Fruit fly (Drosophila melanogaster) whole organism, embryonic: ENCODE results near the gene frm.

Source experiments
- CG10543 ChIP-seq: fragments of 200-800 bp; sonication (Bioruptor generic); optimal IDR thresholded peaks from 3 replicates; lab custom pipeline; 2017; ENCODE audit warnings: missing biosample characterization, mild to moderate bottlenecking, missing genetic modification characterization, moderate library complexity
- CG12391 ChIP-seq: fragments of 200-800 bp; sonication (Bioruptor generic); optimal IDR thresholded peaks from 3 replicates; lab custom pipeline; 2018; ENCODE audit warnings: missing biosample characterization, mild to moderate bottlenecking, missing genetic modification characterization, moderate library complexity
- CG14050 ChIP-seq: fragments of 200-800 bp; sonication (Bioruptor generic); IDR thresholded peaks from 3 replicates; pipeline ENCODE4 v1.3.6; 2022; ENCODE audit warnings: missing biosample characterization, missing genetic modification characterization
- CG14441 ChIP-seq: fragments of 200-800 bp; sonication (Bioruptor generic); IDR thresholded peaks from 2 replicates; pipeline ENCODE4 v1.3.6; 2022; ENCODE audit warnings: missing biosample characterization, missing genetic modification characterization
- CG14710 ChIP-seq: fragments of 200-800 bp; sonication (Bioruptor generic); optimal IDR thresholded peaks from 3 replicates; lab custom pipeline; 2019; ENCODE audit warnings: missing biosample characterization, mild to moderate bottlenecking, missing genetic modification characterization, moderate library complexity
- CG1603 ChIP-seq: fragments of 200-800 bp; sonication (Bioruptor generic); optimal IDR thresholded peaks from 2 replicates; lab custom pipeline; 2019; ENCODE audit warnings: missing biosample characterization, mild to moderate bottlenecking, missing genetic modification characterization, moderate library complexity
- CG17359 ChIP-seq: fragments of 200-800 bp; sonication (Bioruptor generic); optimal IDR thresholded peaks from 3 replicates; lab custom pipeline; 2018; ENCODE audit warnings: missing biosample characterization, mild to moderate bottlenecking, missing genetic modification characterization, moderate library complexity
- CG17568 ChIP-seq: fragments of 200-800 bp; sonication (Bioruptor generic); optimal IDR thresholded peaks from 2 replicates; lab custom pipeline; 2018; ENCODE audit warnings: missing biosample characterization, mild to moderate bottlenecking, missing genetic modification characterization, moderate library complexity
- CG17802 ChIP-seq: fragments of 200-800 bp; sonication (Bioruptor generic); optimal IDR thresholded peaks from 2 replicates; lab custom pipeline; 2018; ENCODE audit warnings: missing biosample characterization, mild to moderate bottlenecking, missing genetic modification characterization, moderate library complexity
- CG18011 ChIP-seq: fragments of 200-800 bp; sonication (Bioruptor generic); optimal IDR thresholded peaks from 2 replicates; lab custom pipeline; 2017; ENCODE audit warnings: missing biosample characterization, missing genetic modification characterization, mild to moderate bottlenecking, moderate library complexity, missing genotype
- CG2129 ChIP-seq: fragments of 200-800 bp; sonication (Bioruptor generic); IDR thresholded peaks from 2 replicates; pipeline ENCODE4 v1.3.6; 2022; ENCODE audit warnings: missing biosample characterization, missing genetic modification characterization; ENCODE audit not compliant: partially characterized antibody
- CG30403 ChIP-seq: fragments of 200-800 bp; sonication (Bioruptor generic); optimal IDR thresholded peaks from 3 replicates; lab custom pipeline; 2016; ENCODE audit warnings: missing biosample characterization, missing genetic modification characterization
- CG3065 ChIP-seq: fragments of 200-800 bp; sonication (Bioruptor generic); optimal IDR thresholded peaks from 2 replicates; lab custom pipeline; 2016; ENCODE audit warnings: missing biosample characterization, missing genetic modification characterization
- CG31224 ChIP-seq: fragments of 200-800 bp; sonication (Bioruptor generic); IDR thresholded peaks from 2 replicates; pipeline ENCODE4 v1.3.6; 2022; ENCODE audit warnings: missing biosample characterization, missing genetic modification characterization
- CG34376 ChIP-seq: fragments of 200-800 bp; sonication (Bioruptor generic); optimal IDR thresholded peaks from 2 replicates; lab custom pipeline; 2018; ENCODE audit warnings: missing biosample characterization, mild to moderate bottlenecking, missing genetic modification characterization
- CG4820 ChIP-seq: fragments of 200-800 bp; sonication (Bioruptor generic); optimal IDR thresholded peaks from 3 replicates; lab custom pipeline; 2016; ENCODE audit warnings: missing biosample characterization, missing genetic modification characterization
- CG6813 ChIP-seq: fragments of 200-800 bp; sonication (Bioruptor generic); optimal IDR thresholded peaks from 2 replicates; lab custom pipeline; 2017; ENCODE audit warnings: missing biosample characterization, missing genetic modification characterization, mild to moderate bottlenecking, moderate library complexity, missing genetic modification reagents
- CG7745 ChIP-seq: fragments of 200-800 bp; sonication (Bioruptor generic); optimal IDR thresholded peaks from 2 replicates; lab custom pipeline; 2018; ENCODE audit warnings: missing biosample characterization, mild to moderate bottlenecking, missing genetic modification characterization, moderate library complexity
- Gsc ChIP-seq: fragments of 200-800 bp; sonication (Bioruptor generic); IDR thresholded peaks from 2 replicates; pipeline ENCODE4 v1.3.6; 2022; ENCODE audit warnings: missing biosample characterization, missing genetic modification characterization
- H2.0 ChIP-seq: fragments of 200-800 bp; sonication (Bioruptor generic); IDR thresholded peaks from 2 replicates; pipeline ENCODE4 v1.3.6; 2022; ENCODE audit warnings: missing biosample characterization, missing genetic modification characterization
- HLHmδ ChIP-seq: fragments of 200-800 bp; sonication (Bioruptor generic); optimal IDR thresholded peaks from 2 replicates; lab custom pipeline; 2018; ENCODE audit warnings: missing biosample characterization, mild to moderate bottlenecking, missing genetic modification characterization, moderate library complexity
- HmgD ChIP-seq: fragments of 200-800 bp; sonication (Bioruptor generic); optimal IDR thresholded peaks from 3 replicates; lab custom pipeline; 2016; ENCODE audit warnings: missing biosample characterization, missing genetic modification characterization
- HmgZ ChIP-seq: fragments of 200-800 bp; sonication (Bioruptor generic); optimal IDR thresholded peaks from 2 replicates; lab custom pipeline; 2018; ENCODE audit warnings: missing biosample characterization, mild to moderate bottlenecking, missing genetic modification characterization
- Hr51 ChIP-seq, 2 experiments: fragments of 200-800 bp; sonication (Bioruptor generic); optimal IDR thresholded peaks; 2 replicates in 1 of 2; 3 replicates in 1 of 2; lab custom pipeline; 2016 to 2018; ENCODE audit warnings: missing biosample characterization in 2 of 2, missing genetic modification characterization in 2 of 2, mild to moderate bottlenecking in 1 of 2, moderate library complexity in 1 of 2
- Jarid2 ChIP-seq: fragments of 200-800 bp; sonication (Bioruptor generic); optimal IDR thresholded peaks from 3 replicates; lab custom pipeline; 2017; ENCODE audit warnings: mild to moderate bottlenecking, missing biosample characterization, missing genetic modification reagents, missing genetic modification characterization
- Lim3 ChIP-seq: fragments of 200-800 bp; sonication (Bioruptor generic); IDR thresholded peaks from 2 replicates; pipeline ENCODE4 v1.3.6; 2022; ENCODE audit warnings: missing biosample characterization, missing genetic modification characterization
- NC2α ChIP-seq: fragments of 200-800 bp; sonication (Bioruptor generic); optimal IDR thresholded peaks from 2 replicates; lab custom pipeline; 2016; ENCODE audit warnings: missing biosample characterization, missing genetic modification characterization
- Nf-YA ChIP-seq: fragments of 200-800 bp; sonication (Bioruptor generic); IDR thresholded peaks from 2 replicates; pipeline ENCODE4 v1.3.6; 2022; ENCODE audit warnings: missing biosample characterization, missing genetic modification characterization
- Sin3A ChIP-seq: fragments of >200 bp; optimal IDR thresholded peaks from 2 replicates; lab custom pipeline; 2018
- Xrp1 ChIP-seq: fragments of 200-800 bp; sonication (Bioruptor generic); IDR thresholded peaks from 2 replicates; pipeline ENCODE4 v1.3.6; 2022; ENCODE audit warnings: missing biosample characterization, missing genetic modification characterization
- al ChIP-seq: fragments of 200-800 bp; sonication (Bioruptor generic); IDR thresholded peaks from 2 replicates; pipeline ENCODE4 v1.3.6; 2022; ENCODE audit warnings: missing biosample characterization, missing genetic modification characterization
- ash1 ChIP-seq: fragments of 200-800 bp; sonication (Bioruptor generic); optimal IDR thresholded peaks from 2 replicates; lab custom pipeline; 2018; ENCODE audit warnings: missing biosample characterization, mild to moderate bottlenecking, missing genetic modification characterization
- bigmax ChIP-seq: fragments of 200-800 bp; sonication (Bioruptor generic); optimal IDR thresholded peaks from 2 replicates; lab custom pipeline; 2018; ENCODE audit warnings: missing biosample characterization, mild to moderate bottlenecking, missing genetic modification characterization
- caup ChIP-seq: fragments of 200-800 bp; sonication (Bioruptor generic); optimal IDR thresholded peaks from 3 replicates; lab custom pipeline; 2017; ENCODE audit warnings: missing biosample characterization, mild to moderate bottlenecking, missing genetic modification characterization, moderate library complexity; ENCODE audit not compliant: severe bottlenecking
- chinmo ChIP-seq: fragments of 200-800 bp; sonication (Bioruptor generic); IDR thresholded peaks from 4 replicates; pipeline ENCODE4 v1.3.6; 2022; ENCODE audit warnings: missing biosample characterization, missing genetic modification characterization; ENCODE audit not compliant: partially characterized antibody
- ewg ChIP-seq: fragments of 200-800 bp; sonication (Bioruptor generic); optimal IDR thresholded peaks from 3 replicates; lab custom pipeline; 2017; ENCODE audit warnings: mild to moderate bottlenecking, missing biosample characterization, missing genetic modification reagents, missing genetic modification characterization
- gt ChIP-seq: fragments of 200-800 bp; sonication (Bioruptor generic); IDR thresholded peaks from 2 replicates; pipeline ENCODE4 v1.3.6; 2022; ENCODE audit warnings: missing biosample characterization, missing genetic modification characterization
- lbe ChIP-seq: fragments of 200-800 bp; sonication (Bioruptor generic); optimal IDR thresholded peaks from 2 replicates; lab custom pipeline; 2016; ENCODE audit warnings: missing biosample characterization, mild to moderate bottlenecking, missing genetic modification characterization
- lola ChIP-seq, 3 experiments: fragments of >200 bp in 2 of 3; fragments of 200-800 bp in 1 of 3; sonication (Bioruptor generic) in 1 of 3; optimal IDR thresholded peaks; 2 replicates each; lab custom pipeline; 2017 to 2019; ENCODE audit warnings: missing biosample characterization in 3 of 3, missing genetic modification characterization in 3 of 3, mild to moderate bottlenecking in 1 of 3, moderate library complexity in 1 of 3
- nau ChIP-seq: fragments of 200-800 bp; sonication (Bioruptor generic); optimal IDR thresholded peaks from 3 replicates; lab custom pipeline; 2017; ENCODE audit warnings: missing biosample characterization, mild to moderate bottlenecking, missing genetic modification characterization, missing genetic modification reagents
- nerfin-2 ChIP-seq: fragments of 200-800 bp; sonication (Bioruptor generic); IDR thresholded peaks from 2 replicates; pipeline ENCODE4 v1.3.6; 2022; ENCODE audit warnings: missing biosample characterization, missing genetic modification characterization; ENCODE audit not compliant: partially characterized antibody
- oc ChIP-seq: fragments of 200-800 bp; sonication (Bioruptor generic); optimal IDR thresholded peaks from 2 replicates; lab custom pipeline; 2018; ENCODE audit warnings: missing biosample characterization, mild to moderate bottlenecking, missing genetic modification characterization, moderate library complexity
- odd ChIP-seq: fragments of 200-800 bp; sonication (Bioruptor generic); optimal IDR thresholded peaks from 2 replicates; lab custom pipeline; 2017; ENCODE audit warnings: missing biosample characterization, mild to moderate bottlenecking, missing genetic modification characterization
- phol ChIP-seq: fragments of 200-800 bp; sonication (Bioruptor generic); optimal IDR thresholded peaks from 3 replicates; lab custom pipeline; 2018; ENCODE audit warnings: missing biosample characterization, mild to moderate bottlenecking, missing genetic modification characterization, moderate library complexity
- pita ChIP-seq: fragments of 200-800 bp; sonication (Bioruptor generic); optimal IDR thresholded peaks from 2 replicates; lab custom pipeline; 2017; ENCODE audit warnings: missing biosample characterization, mild to moderate bottlenecking, missing genetic modification characterization
- shn ChIP-seq: fragments of 200-800 bp; sonication (Bioruptor generic); optimal IDR thresholded peaks from 3 replicates; lab custom pipeline; 2016; ENCODE audit warnings: missing biosample characterization, missing genetic modification characterization
- sr ChIP-seq: fragments of 200-800 bp; sonication (Bioruptor generic); IDR thresholded peaks from 3 replicates; pipeline ENCODE4 v1.3.6; 2022; ENCODE audit warnings: missing biosample characterization, missing genetic modification characterization
- ttk ChIP-seq: fragments of 200-800 bp; sonication (Bioruptor generic); IDR thresholded peaks from 2 replicates; pipeline ENCODE4 v2.1.2; 2022; ENCODE audit warnings: missing biosample characterization, missing genetic modification characterization
- wek ChIP-seq: fragments of 200-800 bp; sonication (Bioruptor generic); optimal IDR thresholded peaks from 3 replicates; lab custom pipeline; 2018; ENCODE audit warnings: missing biosample characterization, mild to moderate bottlenecking, missing genetic modification characterization, moderate library complexity
- zf30C ChIP-seq: fragments of 200-800 bp; sonication (Bioruptor generic); optimal IDR thresholded peaks from 3 replicates; lab custom pipeline; 2018; ENCODE audit warnings: missing biosample characterization, mild to moderate bottlenecking, missing genetic modification characterization

Gene frm

DNA sequence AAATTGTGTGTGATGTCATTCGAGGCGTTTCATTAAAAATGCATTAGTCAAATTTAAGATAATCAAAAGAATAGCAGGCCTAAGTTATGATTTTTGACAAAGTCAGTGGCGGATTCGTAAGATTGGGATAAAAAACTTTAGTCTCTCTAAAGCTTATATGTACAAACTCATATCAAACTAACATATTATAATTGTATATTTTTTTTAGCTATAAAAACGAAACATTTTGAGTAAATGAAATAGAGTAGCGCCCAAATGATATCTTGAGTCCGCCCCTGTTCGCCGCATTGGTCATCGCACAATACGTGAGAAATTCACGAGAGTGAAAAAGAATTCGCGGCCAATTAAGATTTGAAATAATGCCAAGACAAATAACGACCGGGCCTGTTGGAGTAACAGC, 3.4 kb upstream of the frm start (continued):
- TF ChIP-seq CG31224 (GFP tag; lab: Robert Waterston, UW) (peak; percentile 68), CG17568 (GFP tag; lab: Kevin White, UChicago) (no peak), CG12391 (no peak), ewg (GFP tag; lab: Kevin White, UChicago) (no peak), chinmo (peak; percentile 56; the same call in 1 of the 4 replicates), Gsc (GFP tag; lab: Robert Waterston, UW) (no peak), Hr51 (GFP tag; optimal IDR thresholded peaks at IDR 0.05; lab: Kevin White, UChicago) (no peak), CG2129 (GFP tag; lab: Robert Waterston, UW) (no peak), CG18011 (GFP tag; lab: Kevin White, UChicago) (no peak), lbe (GFP tag; lab: Kevin White, UChicago) (peak; percentile 47), CG30403 (GFP tag; lab: Kevin White, UChicago) (peak; percentile 55), CG6813 (peak; percentile 25), CG34376 (no peak), sr (no peak), phol (tag; lab: Kevin White, UChicago) (peak; percentile 32), ttk (peak; percentile 49; the same call in 1 of the 2 replicates), Lim3 (GFP tag; lab: Robert Waterston, UW) (no peak), Sin3A (lab: Kevin White, UChicago) (no peak), NC2α (GFP tag; lab: Kevin White, UChicago) (no peak), shn (no peak), Jarid2 (GFP tag; lab: Kevin White, UChicago) (no peak), nau (GFP tag; lab: Kevin White, UChicago) (no peak), CG4820 (GFP tag; lab: Kevin White, UChicago) (peak; percentile 12), lola (GFP tag; optimal IDR thresholded peaks at IDR 0.05; lab: Kevin White, UChicago) (no peak), odd (GFP tag; lab: Kevin White, UChicago) (no peak), CG14710 (tag; lab: Kevin White, UChicago) (no peak), HLHmδ (no peak), gt (GFP tag; lab: Robert Waterston, UW) (no peak), Nf-YA (GFP tag; lab: Robert Waterston, UW) (no peak), CG3065 (GFP tag; lab: Kevin White, UChicago) (no peak), nerfin-2 (no peak), H2.0 (peak; percentile 65), CG14050 (GFP tag; lab: Robert Waterston, UW) (peak; percentile 31; the same call in 2 of the 3 replicates), CG10543 (no peak), HmgZ (tag; lab: Kevin White, UChicago) (no peak), bigmax (no peak), CG17802 (tag; lab: Kevin White, UChicago) (no peak), CG7745 (no peak), pita (GFP tag; lab: Kevin White, UChicago) (no peak), al (GFP tag; lab: Robert Waterston, UW) (peak; percentile 82), oc (tag; lab: Kevin White, UChicago) (no peak), CG1603 (tag; lab: Kevin White, UChicago) (no peak), CG14441 (peak; percentile 69), zf30C (GFP tag; lab: Kevin White, UChicago) (no peak), CG17359 (peak; percentile 50), ash1 (GFP tag; lab: Kevin White, UChicago) (no peak), HmgD (GFP tag; lab: Kevin White, UChicago) (no peak), Xrp1 (peak; percentile 62; the same call in 1 of the 2 replicates), caup (peak; percentile 25), wek (GFP tag; lab: Kevin White, UChicago) (no peak)
